Worm (Caenorhabditis elegans) whole organism, midembryonic: ENCODE data around the gene Y56A3A.28.
"Not testable (repeated sequence)": the region's sequence is repeated elsewhere in the genome, so short reads cannot be mapped to it uniquely, and the experiment has no call there.

Source experiments
- T22C8.4 ChIP-seq: fragments of 200-800 bp; sonication (Bioruptor generic); IDR thresholded peaks from 2 replicates; pipeline ENCODE4 v1.3.6; 2022; ENCODE audit warnings: missing genetic modification characterization, missing compliant biosample characterization
- med-1 ChIP-seq: sonication (generic microtip); optimal IDR thresholded peaks from 2 replicates; lab custom pipeline; 2017; ENCODE audit warnings: missing genetic modification characterization, mild to moderate bottlenecking, missing compliant biosample characterization, antibody characterized with exemption, missing genetic modification reagents; ENCODE audit not compliant: insufficient read depth
- tab-1 ChIP-seq: fragments of 200-800 bp; sonication (Bioruptor generic); IDR thresholded peaks from 2 replicates; pipeline ENCODE4 v1.3.6; 2022; ENCODE audit warnings: missing genetic modification characterization, missing compliant biosample characterization
- ztf-23 ChIP-seq: fragments of 200-800 bp; sonication (Bioruptor generic); IDR thresholded peaks from 2 replicates; pipeline ENCODE4 v1.3.6; 2022; ENCODE audit warnings: missing genetic modification reagents, missing genetic modification characterization, missing compliant biosample characterization
- ztf-29 ChIP-seq: fragments of 200-800 bp; sonication (Bioruptor generic); IDR thresholded peaks from 2 replicates; pipeline ENCODE4 v1.3.6; 2022; ENCODE audit warnings: missing genetic modification reagents, missing genetic modification characterization, missing compliant biosample characterization

- not testable (repeated sequence) for TF ChIP-seq ztf-23 (GFP tag; lab: Robert Waterston, UW); med-1 (GFP tag; lab: Kevin White, UChicago); tab-1 (GFP tag; lab: Robert Waterston, UW); ztf-29 (GFP tag; lab: Robert Waterston, UW); T22C8.4 (GFP tag; lab: Robert Waterston, UW)
Observed at ce11 chrIII:11967049-11967448, 4.1 kb downstream of the Y56A3A.28 start.
